Fruit fly (Drosophila melanogaster): ENCODE measurements around the gene vn.

DNA sequence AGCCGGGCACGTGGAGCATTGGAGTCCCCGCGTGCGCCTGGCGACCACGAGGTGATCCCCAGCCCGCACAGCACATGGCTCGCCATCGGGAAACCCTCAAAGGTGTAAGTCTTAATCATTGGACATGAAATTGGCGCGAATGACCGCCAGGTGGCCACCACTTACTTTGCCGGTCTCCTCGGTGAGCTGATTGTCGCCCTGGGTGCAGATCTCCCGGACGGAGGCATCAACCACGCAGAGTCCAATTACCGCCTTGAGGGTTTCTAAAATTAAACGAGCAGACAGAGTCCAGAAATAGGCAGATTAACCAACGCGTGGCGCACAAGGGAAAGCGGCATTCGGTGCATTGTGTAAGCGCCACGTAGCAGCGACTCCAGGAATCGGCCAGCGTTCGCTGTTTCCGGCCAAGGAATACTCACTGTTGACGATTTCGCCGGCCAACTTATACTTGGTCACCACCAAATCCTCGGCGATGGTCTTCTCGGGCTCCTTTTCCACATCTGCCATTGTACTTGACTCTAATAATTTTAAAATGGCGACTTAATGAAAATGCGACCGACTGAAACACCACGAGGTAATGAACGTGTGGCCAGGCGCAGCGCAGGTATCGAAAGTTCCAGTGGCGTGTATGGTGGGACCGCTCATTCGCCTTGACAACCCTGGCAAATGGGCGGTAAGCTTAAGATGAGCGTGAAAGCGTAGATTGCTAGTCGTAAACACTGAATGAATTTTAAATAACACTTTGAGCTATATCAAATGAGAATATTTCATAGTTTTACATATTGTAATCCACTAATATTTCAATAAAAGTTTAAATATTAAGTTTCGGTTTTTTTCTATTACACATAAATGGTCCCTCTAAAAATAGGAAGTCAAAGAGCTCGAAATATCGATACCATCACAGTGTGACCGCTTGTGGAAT is 80.3 kb downstream of the vn start, which contains the start of gene CG10576:
- TF ChIP-seq EcR (GFP tag; optimal IDR thresholded peaks at IDR 0.05) (no peak), usp (GFP tag; optimal IDR thresholded peaks at IDR 0.05) (no peak), psq (optimal IDR thresholded peaks at IDR 0.05) (no peak), CG8478 (optimal IDR thresholded peaks at IDR 0.05) (no peak), Dll (optimal IDR thresholded peaks at IDR 0.05) (no peak), pan (optimal IDR thresholded peaks at IDR 0.05) (no peak)

All from whole organism.